Fruit fly (Drosophila melanogaster) whole organism: ENCODE measurements around the gene Rh5.

Source experiments
- pan ChIP-seq: fragments of >200 bp; optimal IDR thresholded peaks from 2 replicates; lab custom pipeline; 2017
- psq ChIP-seq: fragments of >200 bp; optimal IDR thresholded peaks from 2 replicates; lab custom pipeline; 2017
- usp ChIP-seq: fragments of >200 bp; optimal IDR thresholded peaks from 2 replicates; lab custom pipeline; 2017; ENCODE audit warnings: missing biosample characterization, missing genetic modification characterization, mixed read lengths

- TF ChIP-seq psq (lab: Kevin White, UChicago) = no peak
- no peak for TF ChIP-seq usp (GFP tag; lab: Kevin White, UChicago)
- TF ChIP-seq pan (lab: Kevin White, UChicago) = no peak
These were observed 45.4 kb downstream of the Rh5 start for dm6 chr2L:12053365-12053764.
